Fruit fly (Drosophila melanogaster): ENCODE data around the gene Sec3.

- TF ChIP-seq usp (GFP tag; optimal IDR thresholded peaks at IDR 0.05) (no peak), Dll (optimal IDR thresholded peaks at IDR 0.05) (no peak), pan (optimal IDR thresholded peaks at IDR 0.05) (no peak)
Observed at dm6 chr3L:17411273-17411672, 13.7 kb downstream of the Sec3 start.

All from whole organism.